Fruit fly (Drosophila melanogaster): ENCODE results near the gene GAPsec.

- no peak for TF ChIP-seq CG32264 (GFP tag; optimal IDR thresholded peaks at IDR 0.05)
- no peak for TF ChIP-seq Mio (GFP tag; optimal IDR thresholded peaks at IDR 0.05)
- no peak for TF ChIP-seq Dfd (GFP tag; optimal IDR thresholded peaks at IDR 0.05)
- TF ChIP-seq Jra (GFP tag; optimal IDR thresholded peaks at IDR 0.05), result no peak
- no peak for TF ChIP-seq Hr78 (GFP tag; optimal IDR thresholded peaks at IDR 0.05)
- no peak for TF ChIP-seq dsf (GFP tag; optimal IDR thresholded peaks at IDR 0.05; ENCODE audit: borderline replicate concordance)
- TF ChIP-seq Abd-B (GFP tag; optimal IDR thresholded peaks at IDR 0.05), result no peak
- TF ChIP-seq psq (GFP tag; optimal IDR thresholded peaks at IDR 0.05), result no peak
- TF ChIP-seq lola (GFP tag; optimal IDR thresholded peaks at IDR 0.05), result no peak
- TF ChIP-seq usp (GFP tag; optimal IDR thresholded peaks at IDR 0.05), result no peak
- no peak for TF ChIP-seq GATAd (GFP tag; optimal IDR thresholded peaks at IDR 0.05)
- no peak for TF ChIP-seq pan (optimal IDR thresholded peaks at IDR 0.05)
- no peak for TF ChIP-seq Dif (GFP tag; optimal IDR thresholded peaks at IDR 0.05; ENCODE audit: partially characterized antibody)
Observed at dm6 chr3L:8666098-8666497, 42.4 kb upstream of the GAPsec start.

Measured in whole organism, wandering third instar larva.